Worm (Caenorhabditis elegans): Measurements from ENCODE around the gene msra-1.

DNA sequence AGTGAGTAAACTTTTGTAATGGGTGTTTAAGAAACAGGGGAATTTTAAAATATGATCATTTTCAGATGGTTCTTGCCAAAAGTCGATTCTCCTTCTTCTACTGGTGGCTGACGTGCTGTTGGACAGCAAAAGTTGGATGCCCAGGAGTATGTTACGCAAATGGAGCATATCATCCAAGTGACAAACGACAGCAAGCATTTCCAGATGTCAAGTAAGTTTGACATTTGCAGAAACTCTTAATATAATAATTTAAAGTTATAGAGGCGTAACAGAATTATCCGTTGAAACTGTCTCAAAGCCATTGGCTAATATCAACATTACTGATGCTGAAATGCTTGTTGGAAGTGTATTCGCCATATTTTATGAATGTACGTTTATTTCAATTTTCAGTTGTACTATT lies 15.8 kb downstream of the msra-1 start:
- TF ChIP-seq T22C8.4 (GFP tag; IDR thresholded peaks at IDR 0.05) (no peak), klf-2 (GFP tag; conservative IDR thresholded peaks at IDR 0.05) (no peak), cog-1 (tag; optimal IDR thresholded peaks at IDR 0.05) (no peak)
